Fruit fly (Drosophila melanogaster) whole organism, embryonic: ENCODE measurements around the gene CG3703.
A peak's percentile ranks its signal among the peaks of the same experiment; 100 is the strongest.

ENCODE experiments used
- Atf6 ChIP-seq: fragments of 200-800 bp; sonication (Bioruptor generic); IDR thresholded peaks from 2 replicates; pipeline ENCODE4 v1.3.6; 2022; ENCODE audit warnings: missing biosample characterization, missing genetic modification characterization
- CG10147 ChIP-seq: fragments of 200-800 bp; sonication (Bioruptor generic); optimal IDR thresholded peaks from 2 replicates; lab custom pipeline; 2019; ENCODE audit warnings: missing biosample characterization, mild to moderate bottlenecking, missing genetic modification characterization, moderate library complexity
- CG10267 ChIP-seq: fragments of 200-800 bp; sonication (Bioruptor generic); optimal IDR thresholded peaks from 2 replicates; lab custom pipeline; 2018; ENCODE audit warnings: missing biosample characterization, mild to moderate bottlenecking, missing genetic modification characterization, moderate library complexity
- CG10431 ChIP-seq: fragments of 200-800 bp; sonication (Bioruptor generic); optimal IDR thresholded peaks from 3 replicates; lab custom pipeline; 2018; ENCODE audit warnings: missing biosample characterization, mild to moderate bottlenecking, missing genetic modification characterization
- CG10565 ChIP-seq: fragments of 200-800 bp; sonication (Bioruptor generic); optimal IDR thresholded peaks from 3 replicates; lab custom pipeline; 2016; ENCODE audit warnings: missing biosample characterization, mild to moderate bottlenecking, missing genetic modification characterization
- CG11247 ChIP-seq: fragments of 200-800 bp; sonication (Bioruptor generic); IDR thresholded peaks from 2 replicates; pipeline ENCODE4 v1.3.6; 2022; ENCODE audit warnings: missing biosample characterization, missing genetic modification characterization
- CG12769 ChIP-seq: fragments of 200-800 bp; sonication (Bioruptor generic); optimal IDR thresholded peaks from 2 replicates; lab custom pipeline; 2019; ENCODE audit warnings: missing biosample characterization, mild to moderate bottlenecking, missing genetic modification characterization, moderate library complexity
- CG13123 ChIP-seq: fragments of 200-800 bp; sonication (Bioruptor generic); optimal IDR thresholded peaks from 2 replicates; lab custom pipeline; 2016; ENCODE audit warnings: missing biosample characterization, missing genetic modification characterization
- CG13296 ChIP-seq: fragments of 200-800 bp; sonication (Bioruptor generic); optimal IDR thresholded peaks from 3 replicates; lab custom pipeline; 2018; ENCODE audit warnings: missing biosample characterization, mild to moderate bottlenecking, missing genetic modification characterization
- CG1529 ChIP-seq: fragments of 200-800 bp; sonication (Bioruptor generic); optimal IDR thresholded peaks from 3 replicates; lab custom pipeline; 2018; ENCODE audit warnings: missing biosample characterization, missing genetic modification characterization
- CG1603 ChIP-seq: fragments of 200-800 bp; sonication (Bioruptor generic); optimal IDR thresholded peaks from 2 replicates; lab custom pipeline; 2019; ENCODE audit warnings: missing biosample characterization, mild to moderate bottlenecking, missing genetic modification characterization, moderate library complexity
- CG30403 ChIP-seq: fragments of 200-800 bp; sonication (Bioruptor generic); optimal IDR thresholded peaks from 3 replicates; lab custom pipeline; 2016; ENCODE audit warnings: missing biosample characterization, missing genetic modification characterization
- CG31441 ChIP-seq: fragments of 200-800 bp; sonication (Bioruptor generic); IDR thresholded peaks from 2 replicates; pipeline ENCODE4 v1.3.6; 2022; ENCODE audit warnings: missing biosample characterization, missing genetic modification characterization
- CG4730 ChIP-seq: fragments of 200-800 bp; sonication (Bioruptor generic); IDR thresholded peaks from 2 replicates; pipeline ENCODE4 v1.3.6; 2022; ENCODE audit warnings: missing biosample characterization, missing genetic modification characterization
- CG4820 ChIP-seq: fragments of 200-800 bp; sonication (Bioruptor generic); optimal IDR thresholded peaks from 3 replicates; lab custom pipeline; 2016; ENCODE audit warnings: missing biosample characterization, missing genetic modification characterization
- CG6765 ChIP-seq: fragments of 200-800 bp; sonication (Bioruptor generic); optimal IDR thresholded peaks from 3 replicates; lab custom pipeline; 2017; ENCODE audit warnings: missing biosample characterization, mild to moderate bottlenecking, missing genetic modification characterization
- CG6791 ChIP-seq: fragments of 200-800 bp; sonication (Bioruptor generic); IDR thresholded peaks from 3 replicates; pipeline ENCODE4 v1.3.6; 2022; ENCODE audit warnings: missing biosample characterization, missing genetic modification characterization; ENCODE audit not compliant: partially characterized antibody
- CG8478 ChIP-seq: fragments of >200 bp; optimal IDR thresholded peaks from 2 replicates; lab custom pipeline; 2018
- CoRest ChIP-seq: fragments of 200-800 bp; sonication (Bioruptor generic); optimal IDR thresholded peaks from 3 replicates; lab custom pipeline; 2018; ENCODE audit warnings: missing biosample characterization, mild to moderate bottlenecking, missing genetic modification characterization, moderate library complexity
- Dad ChIP-seq: fragments of 200-800 bp; sonication (Bioruptor generic); optimal IDR thresholded peaks from 3 replicates; lab custom pipeline; 2016; ENCODE audit warnings: missing biosample characterization, missing genetic modification characterization
- GATAe ChIP-seq: fragments of 200-800 bp; sonication (Bioruptor generic); conservative IDR thresholded peaks from 2 replicates; pipeline ENCODE4 v1.3.6; 2022; ENCODE audit warnings: missing biosample characterization, missing genetic modification characterization
- MBD-R2 ChIP-seq: fragments of 200-800 bp; sonication (Bioruptor generic); IDR thresholded peaks from 2 replicates; pipeline ENCODE4 v1.3.6; 2022; ENCODE audit warnings: missing biosample characterization, missing genetic modification characterization
- Oaz ChIP-seq: fragments of 200-800 bp; sonication (Bioruptor generic); IDR thresholded peaks from 2 replicates; pipeline ENCODE4 v1.3.6; 2022; ENCODE audit warnings: missing biosample characterization, missing genetic modification characterization
- Pdp1 ChIP-seq, 2 experiments: fragments of 200-800 bp; sonication (Bioruptor generic); optimal IDR thresholded peaks; 3 replicates each; lab custom pipeline; 2016; ENCODE audit warnings: missing biosample characterization in 2 of 2, missing genetic modification characterization in 2 of 2, mild to moderate bottlenecking in 1 of 2, moderate library complexity in 1 of 2
- Sox102F ChIP-seq: fragments of 200-800 bp; sonication (Bioruptor generic); optimal IDR thresholded peaks from 2 replicates; lab custom pipeline; 2018; ENCODE audit warnings: missing biosample characterization, mild to moderate bottlenecking, missing genetic modification characterization, moderate library complexity
- Sry-β ChIP-seq: fragments of 200-800 bp; sonication (Bioruptor generic); optimal IDR thresholded peaks from 2 replicates; lab custom pipeline; 2018; ENCODE audit warnings: missing biosample characterization, mild to moderate bottlenecking, missing genetic modification characterization, moderate library complexity
- Trl ChIP-seq, 3 experiments: fragments of >200 bp in 2 of 3; fragments of 200-800 bp in 1 of 3; sonication (Bioruptor generic) in 1 of 3; optimal IDR thresholded peaks; 2 replicates in 1 of 3; 3 replicates in 2 of 3; lab custom pipeline; 2016 to 2017; ENCODE audit warnings: missing biosample characterization in 1 of 3, missing genetic modification characterization in 1 of 3
- YL-1 ChIP-seq: fragments of 200-800 bp; sonication (Bioruptor generic); optimal IDR thresholded peaks from 3 replicates; lab custom pipeline; 2017; ENCODE audit warnings: missing biosample characterization, mild to moderate bottlenecking, missing genetic modification characterization
- ash1 ChIP-seq: fragments of 200-800 bp; sonication (Bioruptor generic); optimal IDR thresholded peaks from 2 replicates; lab custom pipeline; 2018; ENCODE audit warnings: missing biosample characterization, mild to moderate bottlenecking, missing genetic modification characterization
- crc ChIP-seq: fragments of 200-800 bp; sonication (Bioruptor generic); optimal IDR thresholded peaks from 2 replicates; lab custom pipeline; 2016; ENCODE audit warnings: missing biosample characterization, missing genetic modification characterization
- croc ChIP-seq: fragments of 200-800 bp; sonication (Bioruptor generic); conservative IDR thresholded peaks from 3 replicates; pipeline ENCODE4 v1.3.6; 2022; ENCODE audit warnings: missing biosample characterization, missing genetic modification characterization
- grau ChIP-seq: fragments of 200-800 bp; optimal IDR thresholded peaks from 3 replicates; lab custom pipeline; 2019; ENCODE audit warnings: missing biosample characterization, mild to moderate bottlenecking, missing genetic modification characterization, moderate library complexity
- h ChIP-seq: fragments of >200 bp; optimal IDR thresholded peaks from 2 replicates; lab custom pipeline; 2017
- hb ChIP-seq: fragments of 200-800 bp; sonication (Bioruptor generic); IDR thresholded peaks from 3 replicates; pipeline ENCODE4 v1.3.6; 2022; ENCODE audit warnings: missing biosample characterization, missing genetic modification characterization; ENCODE audit not compliant: partially characterized antibody
- jigr1 ChIP-seq: fragments of 200-800 bp; sonication (Bioruptor generic); IDR thresholded peaks from 3 replicates; pipeline ENCODE4 v1.3.6; 2022; ENCODE audit warnings: missing biosample characterization, missing genetic modification characterization
- jing ChIP-seq: fragments of 200-800 bp; sonication (Bioruptor generic); optimal IDR thresholded peaks from 2 replicates; lab custom pipeline; 2018; ENCODE audit warnings: missing biosample characterization, mild to moderate bottlenecking, missing genetic modification characterization
- mam ChIP-seq: fragments of 200-800 bp; sonication (Bioruptor generic); optimal IDR thresholded peaks from 3 replicates; lab custom pipeline; 2016; ENCODE audit warnings: missing biosample characterization, missing genetic modification characterization
- nmo ChIP-seq: fragments of 200-800 bp; sonication (Bioruptor generic); optimal IDR thresholded peaks from 2 replicates; lab custom pipeline; 2018; ENCODE audit warnings: missing biosample characterization, mild to moderate bottlenecking, missing genetic modification characterization, moderate library complexity
- prd ChIP-seq, 3 experiments: fragments of >200 bp in 2 of 3; fragments of 200-800 bp in 1 of 3; sonication (Bioruptor generic) in 1 of 3; optimal IDR thresholded peaks in 2 of 3; IDR thresholded peaks in 1 of 3; 2 replicates in 2 of 3; 3 replicates in 1 of 3; pipeline versions ENCODE4 v1.3.6 to Lab custom; 2017 to 2022; ENCODE audit warnings: missing biosample characterization in 1 of 3, missing genetic modification characterization in 1 of 3
- scrt ChIP-seq: fragments of 200-800 bp; sonication (Bioruptor generic); optimal IDR thresholded peaks from 2 replicates; lab custom pipeline; 2018; ENCODE audit warnings: missing biosample characterization, mild to moderate bottlenecking, missing genetic modification characterization, moderate library complexity
- slbo ChIP-seq: fragments of 200-800 bp; sonication (Bioruptor generic); IDR thresholded peaks from 2 replicates; pipeline ENCODE4 v1.3.6; 2022; ENCODE audit warnings: missing biosample characterization, missing genetic modification characterization
- slou ChIP-seq: fragments of 200-800 bp; sonication (Bioruptor generic); optimal IDR thresholded peaks from 3 replicates; lab custom pipeline; 2016; ENCODE audit warnings: missing biosample characterization, missing genetic modification characterization
- sna ChIP-seq: fragments of 200-800 bp; sonication (Bioruptor generic); IDR thresholded peaks from 2 replicates; pipeline ENCODE4 v1.3.6; 2022; ENCODE audit warnings: missing biosample characterization, missing genetic modification characterization; ENCODE audit not compliant: partially characterized antibody
- vfl ChIP-seq: fragments of 200-800 bp; sonication (Bioruptor generic); optimal IDR thresholded peaks from 2 replicates; lab custom pipeline; 2016; ENCODE audit warnings: missing biosample characterization, missing genetic modification characterization

CG3703 gene

dm6 chrX:955873-956272, 10.3 kb upstream of the CG3703 start (continued):
- no peak for TF ChIP-seq GATAe (GFP tag; lab: Robert Waterston, UW)
- TF ChIP-seq CG4820 (GFP tag; lab: Kevin White, UChicago): peak; percentile 39
- TF ChIP-seq sna (GFP tag; lab: Robert Waterston, UW): no peak
- TF ChIP-seq nmo: peak; percentile 58
- no peak for TF ChIP-seq CG6765 (GFP tag; lab: Kevin White, UChicago)
- TF ChIP-seq CG31441 (GFP tag; lab: Robert Waterston, UW): peak; percentile 57
- TF ChIP-seq ash1 (GFP tag; lab: Kevin White, UChicago): no peak
- TF ChIP-seq YL-1: no peak
- TF ChIP-seq grau (tag; lab: Kevin White, UChicago): peak; percentile 64
- peak; percentile 25 for TF ChIP-seq CG13296 (GFP tag; lab: Kevin White, UChicago)
- TF ChIP-seq jing (GFP tag; lab: Kevin White, UChicago): peak; percentile 19
- TF ChIP-seq MBD-R2 (GFP tag; lab: Robert Waterston, UW): peak; percentile 20; the same call in 1 of the 2 replicates
- TF ChIP-seq CG12769 (tag; lab: Kevin White, UChicago): peak; percentile 81
- no peak for TF ChIP-seq vfl
- TF ChIP-seq jigr1 (GFP tag; lab: Robert Waterston, UW): no peak
- TF ChIP-seq CG10431 (GFP tag; lab: Kevin White, UChicago): no peak
- TF ChIP-seq Sox102F (GFP tag; lab: Kevin White, UChicago): peak; percentile 70
- TF ChIP-seq prd (optimal IDR thresholded peaks at IDR 0.05; lab: Kevin White, UChicago): no peak
- peak; percentile 74 for TF ChIP-seq prd (GFP tag; IDR thresholded peaks at IDR 0.05; lab: Robert Waterston, UW)
- no peak for TF ChIP-seq slou (GFP tag; lab: Kevin White, UChicago)
- no peak for TF ChIP-seq CG10565 (GFP tag; lab: Kevin White, UChicago)
- no peak for TF ChIP-seq Sry-β (GFP tag; lab: Kevin White, UChicago)
- no peak for TF ChIP-seq CG8478 (lab: Kevin White, UChicago)
- peak; percentile 16 for TF ChIP-seq CG10267 (tag; lab: Kevin White, UChicago)
- peak; percentile 44 for TF ChIP-seq CG10147 (GFP tag; lab: Kevin White, UChicago)
- TF ChIP-seq Oaz: no peak
- TF ChIP-seq CG6791 (GFP tag; lab: Robert Waterston, UW): no peak
- no peak for TF ChIP-seq hb
- TF ChIP-seq CG30403 (GFP tag; lab: Kevin White, UChicago): peak; percentile 45
- TF ChIP-seq croc (GFP tag; lab: Robert Waterston, UW): 0 out of 3 replicates have a peak, but pooled peaks have one; percentile 30
- TF ChIP-seq h (lab: Kevin White, UChicago): no peak
- peak; percentile 56 for TF ChIP-seq mam (GFP tag; lab: Kevin White, UChicago)
- peak; percentile 2 for TF ChIP-seq CG1529 (GFP tag; lab: Kevin White, UChicago)
- TF ChIP-seq CG1603 (tag; lab: Kevin White, UChicago): peak; percentile 78
- TF ChIP-seq CG11247 (GFP tag; lab: Robert Waterston, UW): peak; percentile 43; the same call in 1 of the 2 replicates
- TF ChIP-seq Trl (optimal IDR thresholded peaks at IDR 0.05; lab: Kevin White, UChicago): no peak
- TF ChIP-seq Trl (GFP tag; optimal IDR thresholded peaks at IDR 0.05; lab: Kevin White, UChicago): peak; percentile 62
- peak; percentile 29 for TF ChIP-seq scrt
- peak; percentile 62 for TF ChIP-seq CoRest (tag; lab: Kevin White, UChicago)
- peak; percentile 5 for TF ChIP-seq CG13123
- peak; percentile 51; the same call in 1 of the 2 replicates for TF ChIP-seq CG4730 (GFP tag; lab: Robert Waterston, UW)
- peak; percentile 3 for TF ChIP-seq Dad (GFP tag; lab: Kevin White, UChicago)
- peak in 1 of 2 experiments; percentile 59 for TF ChIP-seq Pdp1 (GFP tag; optimal IDR thresholded peaks at IDR 0.05; lab: Kevin White, UChicago)
- TF ChIP-seq Atf6 (GFP tag; lab: Robert Waterston, UW): peak; percentile 31; the same call in 1 of the 2 replicates
- TF ChIP-seq crc (GFP tag; lab: Kevin White, UChicago): peak; percentile 48
- peak; percentile 78 for TF ChIP-seq slbo (GFP tag; lab: Robert Waterston, UW)
